Fruit fly (Drosophila melanogaster) Kc167 (cell line): ENCODE measurements around the gene Dif.

Experiments used
- Myc ChIP-seq: fragments of >200 bp; optimal IDR thresholded peaks from 2 replicates; lab custom pipeline; 2017; ENCODE audit warnings: missing external identifiers
- Sin3A ChIP-seq: fragments of >200 bp; optimal IDR thresholded peaks from 2 replicates; lab custom pipeline; 2018; ENCODE audit warnings: missing external identifiers
- insv ChIP-seq: fragments of >200 bp; optimal IDR thresholded peaks from 3 replicates; lab custom pipeline; 2018; ENCODE audit warnings: missing external identifiers
- psq ChIP-seq: fragments of >200 bp; optimal IDR thresholded peaks from 2 replicates; lab custom pipeline; 2017; ENCODE audit warnings: missing external identifiers
- ttk ChIP-seq: sonication (Bioruptor generic); optimal IDR thresholded peaks from 2 replicates; lab custom pipeline; 2017; ENCODE audit warnings: missing external identifiers

dm6 chr2L:17380508-17380907, 52.5 kb downstream of the Dif start:
- TF ChIP-seq psq (no peak), insv (no peak), Myc (lab: Kevin White, UChicago) (no peak), Sin3A (lab: Kevin White, UChicago) (no peak), ttk (lab: Kevin White, UChicago) (no peak)
